Worm (Caenorhabditis elegans) whole organism, young adult: ENCODE data around the gene cdr-7.

Source experiments
- B0336.3 ChIP-seq: fragments of 200-800 bp; sonication (Bioruptor generic); IDR thresholded peaks from 2 replicates; pipeline ENCODE4 v1.3.6; 2022; ENCODE audit warnings: missing genetic modification characterization, missing compliant biosample characterization
- F52B5.7 ChIP-seq: sonication (generic microtip); optimal IDR thresholded peaks from 2 replicates; lab custom pipeline; 2016; ENCODE audit warnings: mild to moderate bottlenecking, missing genetic modification characterization, missing compliant biosample characterization
- F55B11.4 ChIP-seq: sonication (generic microtip); optimal IDR thresholded peaks from 2 replicates; lab custom pipeline; 2016; ENCODE audit warnings: missing compliant biosample characterization, missing genetic modification characterization, borderline replicate concordance; ENCODE audit not compliant: insufficient read depth
- Y53G8AR.9 ChIP-seq: fragments of 200-800 bp; sonication (Bioruptor generic); conservative IDR thresholded peaks from 2 replicates; pipeline ENCODE4 v1.3.6; 2022; ENCODE audit warnings: missing genetic modification reagents, missing genetic modification characterization, missing compliant biosample characterization
- Y56A3A.18 ChIP-seq: fragments of 200-800 bp; sonication (Bioruptor generic); IDR thresholded peaks from 2 replicates; pipeline ENCODE4 v1.3.6; 2022; ENCODE audit warnings: missing genetic modification reagents, missing genetic modification characterization, missing compliant biosample characterization
- Y79H2A.3 ChIP-seq: fragments of 200-800 bp; sonication (Bioruptor generic); conservative IDR thresholded peaks from 2 replicates; pipeline ENCODE4 v1.3.6; 2022; ENCODE audit warnings: missing genetic modification reagents, missing genetic modification characterization, missing compliant biosample characterization
- aptf-2 ChIP-seq: fragments of 200-800 bp; sonication (Bioruptor generic); conservative IDR thresholded peaks from 2 replicates; pipeline ENCODE4 v1.3.6; 2022; ENCODE audit warnings: missing genetic modification reagents, missing genetic modification characterization, missing compliant biosample characterization
- attf-3 ChIP-seq: fragments of 200-800 bp; sonication (Bioruptor generic); conservative IDR thresholded peaks from 2 replicates; pipeline ENCODE4 v1.3.6; 2022; ENCODE audit warnings: missing genetic modification reagents, missing genetic modification characterization, missing compliant biosample characterization
- attf-6 ChIP-seq: fragments of 200-800 bp; sonication (Bioruptor generic); IDR thresholded peaks from 2 replicates; pipeline ENCODE4 v1.3.6; 2022; ENCODE audit warnings: missing genetic modification reagents, missing genetic modification characterization, missing compliant biosample characterization
- bed-2 ChIP-seq: fragments of 200-800 bp; sonication (Bioruptor generic); IDR thresholded peaks from 2 replicates; pipeline ENCODE4 v1.3.6; 2022; ENCODE audit warnings: missing genetic modification reagents, missing genetic modification characterization, missing compliant biosample characterization
- him-1 ChIP-seq: sonication (generic microtip); optimal IDR thresholded peaks from 2 replicates; lab custom pipeline; 2016; ENCODE audit warnings: missing genotype, missing genetic modification reagents, missing genetic modification characterization, missing compliant biosample characterization
- lag-1 ChIP-seq: fragments of 200-800 bp; sonication (Bioruptor generic); IDR thresholded peaks from 2 replicates; pipeline ENCODE4 v1.3.6; 2022; ENCODE audit warnings: missing genetic modification reagents, missing genetic modification characterization, missing compliant biosample characterization
- snpc-1.3 ChIP-seq: sonication (generic microtip); optimal IDR thresholded peaks from 2 replicates; lab custom pipeline; 2017; ENCODE audit warnings: missing genetic modification characterization, mild to moderate bottlenecking, missing compliant biosample characterization, antibody characterized with exemption, moderate library complexity, missing genotype, missing genetic modification reagents; ENCODE audit not compliant: insufficient read depth

cdr-7 gene

DNA sequence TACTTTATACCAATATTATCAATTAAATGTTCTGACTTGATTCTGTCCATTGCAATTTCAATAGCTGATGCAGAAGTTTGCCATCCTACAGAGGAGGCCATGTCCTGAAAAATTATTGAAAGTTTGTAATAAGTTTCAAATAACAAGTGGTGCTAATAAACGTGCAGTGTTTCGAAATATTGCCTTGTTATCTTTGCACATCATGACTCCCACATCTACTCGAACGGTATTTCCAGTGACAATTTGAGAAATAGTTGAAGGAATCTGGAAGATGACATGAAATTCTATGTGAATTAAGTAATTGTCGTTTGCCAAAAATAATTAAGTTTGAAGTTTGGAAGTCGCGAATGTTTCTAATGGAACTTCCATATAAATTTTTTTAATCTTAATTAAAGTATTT lies 42.5 kb downstream of the cdr-7 start, which contains the start of gene gcy-13:
TSS of gene gcy-13 (minus strand) at position 101 of the 400 bp plus-strand sequence.
- TF ChIP-seq F52B5.7 (no peak), Y53G8AR.9 (no peak), snpc-1.3 (tag; lab: Kevin White, UChicago) (no peak)

DNA sequence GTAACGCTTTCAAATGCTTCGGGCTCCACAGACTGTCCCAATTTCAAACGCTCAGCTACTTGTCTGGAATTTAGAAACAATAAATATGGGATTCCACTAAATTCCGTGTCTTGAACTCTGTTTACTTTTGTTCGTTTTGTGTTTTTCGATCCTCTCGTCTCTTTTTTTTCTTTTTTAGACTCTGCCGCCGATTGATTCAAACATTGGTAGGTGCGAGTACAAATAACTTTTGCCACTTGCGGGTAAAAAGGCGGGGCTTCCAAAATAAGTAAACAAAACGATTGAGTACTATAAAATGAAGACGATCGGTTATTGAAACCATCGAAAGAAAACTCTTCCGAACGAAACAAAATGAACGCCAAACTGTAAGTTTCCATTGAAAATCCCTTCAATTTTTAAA lies 46.8 kb downstream of the cdr-7 start, which contains the start of gene fipr-2:
TSS of gene fipr-2 (plus strand) at position 245 of the 400 bp plus-strand sequence.
- TF ChIP-seq aptf-2 (GFP tag; lab: Robert Waterston, UW) (no peak), Y56A3A.18 (GFP tag; lab: Robert Waterston, UW) (no peak), attf-6 (GFP tag; lab: Robert Waterston, UW) (no peak)

DNA sequence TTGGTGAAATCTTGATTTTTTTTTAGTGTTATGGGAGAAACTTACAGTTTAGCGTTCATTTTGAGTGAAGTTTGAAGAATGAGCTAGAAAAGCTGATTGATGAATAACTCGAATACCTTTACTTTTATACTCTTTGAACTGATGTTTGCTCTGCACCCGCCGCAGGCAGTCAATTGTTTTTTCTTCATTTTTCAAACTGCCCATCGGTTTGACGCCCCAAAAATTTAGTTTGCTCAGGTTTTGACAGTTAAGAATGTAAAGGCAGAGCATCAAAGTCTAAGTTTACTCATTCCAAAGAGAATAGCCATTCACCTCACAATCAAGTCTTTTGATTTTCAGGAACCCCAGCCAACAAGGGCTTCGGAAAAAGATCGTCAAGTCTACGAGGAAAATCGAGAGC lies 50.3 kb downstream of the cdr-7 start, which contains the start of gene fipr-1:
TSS of gene fipr-1 (minus strand) at position 101 of the 400 bp plus-strand sequence.
- TF ChIP-seq Y79H2A.3 (GFP tag; lab: Robert Waterston, UW) = no peak
- no peak for TF ChIP-seq B0336.3 (GFP tag; lab: Robert Waterston, UW)
- TF ChIP-seq lag-1 (GFP tag; lab: Robert Waterston, UW) = no peak
- no peak for TF ChIP-seq him-1 (tag; lab: Kevin White, UChicago)
- no peak for TF ChIP-seq F55B11.4 (tag; lab: Kevin White, UChicago)
- no peak for TF ChIP-seq attf-3
- TF ChIP-seq bed-2 (GFP tag; lab: Robert Waterston, UW) = no peak
- no peak for TF ChIP-seq aptf-2 (GFP tag; lab: Robert Waterston, UW)
- TF ChIP-seq, all 124 proteins: peak for 0
